Fruit fly (Drosophila melanogaster) whole organism, embryonic: Measurements from ENCODE around the gene Naa80.

ENCODE experiments used
- Abd-B ChIP-seq: fragments of 200-800 bp; sonication (Bioruptor generic); optimal IDR thresholded peaks from 2 replicates; lab custom pipeline; 2018; ENCODE audit warnings: missing biosample characterization, mild to moderate bottlenecking, missing genetic modification characterization, moderate library complexity
- Atf3 ChIP-seq: fragments of 200-800 bp; sonication (Bioruptor generic); optimal IDR thresholded peaks from 3 replicates; lab custom pipeline; 2016; ENCODE audit warnings: missing biosample characterization, missing genetic modification characterization
- C15 ChIP-seq: fragments of 200-800 bp; sonication (Bioruptor generic); IDR thresholded peaks from 3 replicates; pipeline ENCODE4 v1.3.6; 2022; ENCODE audit warnings: missing biosample characterization, missing genetic modification characterization
- CG1024 ChIP-seq: fragments of 200-800 bp; sonication (Bioruptor generic); IDR thresholded peaks from 2 replicates; pipeline ENCODE4 v1.3.6; 2022; ENCODE audit warnings: missing biosample characterization, missing genetic modification characterization
- CG11247 ChIP-seq: fragments of 200-800 bp; sonication (Bioruptor generic); IDR thresholded peaks from 2 replicates; pipeline ENCODE4 v1.3.6; 2022; ENCODE audit warnings: missing biosample characterization, missing genetic modification characterization
- CG11398 ChIP-seq: fragments of 200-800 bp; sonication (Bioruptor generic); optimal IDR thresholded peaks from 2 replicates; lab custom pipeline; 2016; ENCODE audit warnings: missing biosample characterization, missing genetic modification characterization
- CG11504 ChIP-seq: fragments of 200-800 bp; sonication (Bioruptor generic); optimal IDR thresholded peaks from 3 replicates; lab custom pipeline; 2019; ENCODE audit warnings: missing biosample characterization, mild to moderate bottlenecking, missing genetic modification characterization, moderate library complexity
- CG12391 ChIP-seq: fragments of 200-800 bp; sonication (Bioruptor generic); optimal IDR thresholded peaks from 3 replicates; lab custom pipeline; 2018; ENCODE audit warnings: missing biosample characterization, mild to moderate bottlenecking, missing genetic modification characterization, moderate library complexity
- CG13775 ChIP-seq: fragments of 200-800 bp; sonication (Bioruptor generic); optimal IDR thresholded peaks from 3 replicates; lab custom pipeline; 2017; ENCODE audit warnings: missing biosample characterization, mild to moderate bottlenecking, missing genetic modification characterization
- CG2116 ChIP-seq: fragments of 200-800 bp; sonication (Bioruptor generic); optimal IDR thresholded peaks from 3 replicates; lab custom pipeline; 2018; ENCODE audit warnings: missing biosample characterization, mild to moderate bottlenecking, missing genetic modification characterization
- CG2129 ChIP-seq: fragments of 200-800 bp; sonication (Bioruptor generic); IDR thresholded peaks from 2 replicates; pipeline ENCODE4 v1.3.6; 2022; ENCODE audit warnings: missing biosample characterization, missing genetic modification characterization; ENCODE audit not compliant: partially characterized antibody
- CG2199 ChIP-seq: fragments of 200-800 bp; sonication (Bioruptor generic); IDR thresholded peaks from 3 replicates; pipeline ENCODE4 v1.3.6; 2022; ENCODE audit warnings: missing biosample characterization, missing genetic modification characterization
- CG30431 ChIP-seq: fragments of 200-800 bp; sonication (Bioruptor generic); optimal IDR thresholded peaks from 2 replicates; lab custom pipeline; 2017; ENCODE audit warnings: missing biosample characterization, missing genetic modification characterization
- CG3065 ChIP-seq: fragments of 200-800 bp; sonication (Bioruptor generic); optimal IDR thresholded peaks from 2 replicates; lab custom pipeline; 2016; ENCODE audit warnings: missing biosample characterization, missing genetic modification characterization
- CG34224 ChIP-seq: fragments of 200-800 bp; sonication (Bioruptor generic); IDR thresholded peaks from 3 replicates; pipeline ENCODE4 v1.3.6; 2022; ENCODE audit warnings: missing biosample characterization, missing genetic modification characterization; ENCODE audit not compliant: partially characterized antibody
- CG6654 ChIP-seq: fragments of 200-800 bp; sonication (Bioruptor generic); optimal IDR thresholded peaks from 2 replicates; lab custom pipeline; 2017; ENCODE audit warnings: missing biosample characterization, mild to moderate bottlenecking, missing genetic modification characterization
- CG6791 ChIP-seq: fragments of 200-800 bp; sonication (Bioruptor generic); IDR thresholded peaks from 3 replicates; pipeline ENCODE4 v1.3.6; 2022; ENCODE audit warnings: missing biosample characterization, missing genetic modification characterization; ENCODE audit not compliant: partially characterized antibody
- CG6813 ChIP-seq: fragments of 200-800 bp; sonication (Bioruptor generic); optimal IDR thresholded peaks from 2 replicates; lab custom pipeline; 2017; ENCODE audit warnings: missing biosample characterization, missing genetic modification characterization, mild to moderate bottlenecking, moderate library complexity, missing genetic modification reagents
- CG9437 ChIP-seq: fragments of 200-800 bp; sonication (Bioruptor generic); optimal IDR thresholded peaks from 2 replicates; lab custom pipeline; 2018; ENCODE audit warnings: missing biosample characterization, mild to moderate bottlenecking, missing genetic modification characterization
- Chrac-16 ChIP-seq: fragments of 200-800 bp; sonication (Bioruptor generic); optimal IDR thresholded peaks from 3 replicates; lab custom pipeline; 2016; ENCODE audit warnings: missing biosample characterization, missing genetic modification characterization
- Dek ChIP-seq: fragments of 200-800 bp; sonication (Bioruptor generic); optimal IDR thresholded peaks from 3 replicates; lab custom pipeline; 2019; ENCODE audit warnings: missing biosample characterization, mild to moderate bottlenecking, missing genetic modification characterization, moderate library complexity
- Drgx ChIP-seq: fragments of 200-800 bp; sonication (Bioruptor generic); IDR thresholded peaks from 2 replicates; pipeline ENCODE4 v1.3.6; 2022; ENCODE audit warnings: missing biosample characterization, missing genetic modification characterization
- E2f1 ChIP-seq: fragments of 200-800 bp; sonication (Bioruptor generic); IDR thresholded peaks from 2 replicates; pipeline ENCODE4 v1.3.6; 2022; ENCODE audit warnings: missing biosample characterization, missing genetic modification characterization
- Ets97D ChIP-seq: fragments of 200-800 bp; sonication (Bioruptor generic); optimal IDR thresholded peaks from 3 replicates; lab custom pipeline; 2016; ENCODE audit warnings: missing biosample characterization, missing genetic modification characterization
- GATAe ChIP-seq: fragments of 200-800 bp; sonication (Bioruptor generic); conservative IDR thresholded peaks from 2 replicates; pipeline ENCODE4 v1.3.6; 2022; ENCODE audit warnings: missing biosample characterization, missing genetic modification characterization
- HHEX ChIP-seq: fragments of 200-800 bp; sonication (Bioruptor generic); optimal IDR thresholded peaks from 3 replicates; lab custom pipeline; 2017; ENCODE audit warnings: missing biosample characterization, mild to moderate bottlenecking, missing genetic modification characterization, missing genetic modification reagents
- Hey ChIP-seq: fragments of 200-800 bp; sonication (Bioruptor generic); optimal IDR thresholded peaks from 3 replicates; lab custom pipeline; 2018; ENCODE audit warnings: missing biosample characterization, mild to moderate bottlenecking, missing genetic modification characterization
- Hmr ChIP-seq: fragments of 200-800 bp; sonication (Bioruptor generic); optimal IDR thresholded peaks from 3 replicates; lab custom pipeline; 2017; ENCODE audit warnings: mild to moderate bottlenecking, missing biosample characterization, missing genetic modification reagents, missing genetic modification characterization
- Hmx ChIP-seq: fragments of 200-800 bp; sonication (Bioruptor generic); optimal IDR thresholded peaks from 2 replicates; lab custom pipeline; 2016; ENCODE audit warnings: missing biosample characterization, missing genetic modification characterization
- Lpt ChIP-seq: fragments of >200 bp; optimal IDR thresholded peaks from 2 replicates; lab custom pipeline; 2018; ENCODE audit warnings: missing biosample characterization, missing genetic modification characterization
- Mad ChIP-seq: fragments of 200-800 bp; sonication (Bioruptor generic); optimal IDR thresholded peaks from 2 replicates; lab custom pipeline; 2016; ENCODE audit warnings: missing biosample characterization, missing genetic modification characterization
- Meics ChIP-seq: fragments of 200-800 bp; sonication (Bioruptor generic); optimal IDR thresholded peaks from 2 replicates; lab custom pipeline; 2017; ENCODE audit warnings: missing biosample characterization, mild to moderate bottlenecking, missing genetic modification characterization
- NK7.1 ChIP-seq: fragments of 200-800 bp; sonication (Bioruptor generic); optimal IDR thresholded peaks from 3 replicates; lab custom pipeline; 2016; ENCODE audit warnings: missing biosample characterization, missing genetic modification characterization
- Pdp1 ChIP-seq, 2 experiments: fragments of 200-800 bp; sonication (Bioruptor generic); optimal IDR thresholded peaks; 3 replicates each; lab custom pipeline; 2016; ENCODE audit warnings: missing biosample characterization in 2 of 2, missing genetic modification characterization in 2 of 2, mild to moderate bottlenecking in 1 of 2, moderate library complexity in 1 of 2
- Poxn ChIP-seq: fragments of 200-800 bp; sonication (Bioruptor generic); IDR thresholded peaks from 2 replicates; pipeline ENCODE4 v1.3.6; 2022; ENCODE audit warnings: missing biosample characterization, missing genetic modification characterization
- ab ChIP-seq: fragments of 200-800 bp; sonication (Bioruptor generic); optimal IDR thresholded peaks from 2 replicates; lab custom pipeline; 2016; ENCODE audit warnings: missing biosample characterization, missing genetic modification characterization
- aop ChIP-seq: fragments of 200-800 bp; sonication (Bioruptor generic); IDR thresholded peaks from 2 replicates; pipeline ENCODE4 v1.3.6; 2022; ENCODE audit warnings: missing biosample characterization, missing genetic modification characterization
- ara ChIP-seq: fragments of 200-800 bp; sonication (Bioruptor generic); IDR thresholded peaks from 2 replicates; pipeline ENCODE4 v1.3.6; 2022; ENCODE audit warnings: missing biosample characterization, missing genetic modification characterization
- ash1 ChIP-seq: fragments of 200-800 bp; sonication (Bioruptor generic); optimal IDR thresholded peaks from 2 replicates; lab custom pipeline; 2018; ENCODE audit warnings: missing biosample characterization, mild to moderate bottlenecking, missing genetic modification characterization
- crc ChIP-seq: fragments of 200-800 bp; sonication (Bioruptor generic); optimal IDR thresholded peaks from 2 replicates; lab custom pipeline; 2016; ENCODE audit warnings: missing biosample characterization, missing genetic modification characterization
- esg ChIP-seq: fragments of 200-800 bp; sonication (Bioruptor generic); conservative IDR thresholded peaks from 2 replicates; pipeline ENCODE4 v1.3.6; 2022; ENCODE audit warnings: missing biosample characterization, missing genetic modification characterization
- gt ChIP-seq: fragments of 200-800 bp; sonication (Bioruptor generic); IDR thresholded peaks from 2 replicates; pipeline ENCODE4 v1.3.6; 2022; ENCODE audit warnings: missing biosample characterization, missing genetic modification characterization
- jing ChIP-seq: fragments of 200-800 bp; sonication (Bioruptor generic); optimal IDR thresholded peaks from 2 replicates; lab custom pipeline; 2018; ENCODE audit warnings: missing biosample characterization, mild to moderate bottlenecking, missing genetic modification characterization
- lab ChIP-seq: fragments of 200-800 bp; sonication (Bioruptor generic); optimal IDR thresholded peaks from 3 replicates; lab custom pipeline; 2017; ENCODE audit warnings: missing biosample characterization, missing genetic modification characterization, mild to moderate bottlenecking, moderate library complexity, missing genetic modification reagents
- lmd ChIP-seq: fragments of 200-800 bp; sonication (Bioruptor generic); IDR thresholded peaks from 2 replicates; pipeline ENCODE4 v1.3.6; 2022; ENCODE audit warnings: missing biosample characterization, missing genetic modification characterization
- sens ChIP-seq: fragments of 200-800 bp; sonication (Bioruptor generic); peaks from one replicate; lab custom pipeline; 2016; ENCODE audit warnings: missing biosample characterization, missing genetic modification characterization
- trem ChIP-seq: fragments of 200-800 bp; optimal IDR thresholded peaks from 3 replicates; lab custom pipeline; 2019; ENCODE audit warnings: missing biosample characterization, mild to moderate bottlenecking, missing genetic modification characterization, moderate library complexity
- zfh1 ChIP-seq: fragments of 200-800 bp; sonication (Bioruptor generic); IDR thresholded peaks from 3 replicates; pipeline ENCODE4 v1.3.6; 2022; ENCODE audit warnings: missing biosample characterization, missing genetic modification characterization

Naa80 gene

dm6 chr3R:9767620-9768592, at the start of gene Naa80 (continued):
- TF ChIP-seq CG6654 (GFP tag; lab: Kevin White, UChicago) (no peak), CG6791 (GFP tag; lab: Robert Waterston, UW) (peak; percentile 61; the same call in 1 of the 3 replicates), aop (GFP tag; lab: Robert Waterston, UW) (no peak), gt (GFP tag; lab: Robert Waterston, UW) (no peak), CG11247 (peak; percentile 79), Atf3 (GFP tag; lab: Kevin White, UChicago) (peak; percentile 45), Poxn (GFP tag; lab: Robert Waterston, UW) (no peak), jing (GFP tag; lab: Kevin White, UChicago) (no peak), Abd-B (GFP tag; lab: Kevin White, UChicago) (peak; percentile 15), Hmr (peak; percentile 83), zfh1 (peak; percentile 64), CG6813 (GFP tag; lab: Kevin White, UChicago) (no peak), CG12391 (tag; lab: Kevin White, UChicago) (peak; percentile 38), sens (GFP tag; lab: Kevin White, UChicago) (peak; percentile 85), Lpt (no peak), lmd (GFP tag; lab: Robert Waterston, UW) (peak; percentile 55; the same call in 1 of the 2 replicates), Ets97D (GFP tag; lab: Kevin White, UChicago) (peak; percentile 87), lab (peak; percentile 83), GATAe (no peak), CG2129 (GFP tag; lab: Robert Waterston, UW) (no peak), CG3065 (GFP tag; lab: Kevin White, UChicago) (peak; percentile 36), Dek (tag; lab: Kevin White, UChicago) (peak; percentile 34), CG30431 (GFP tag; lab: Kevin White, UChicago) (no peak), CG11504 (tag; lab: Kevin White, UChicago) (no peak), CG11398 (GFP tag; lab: Kevin White, UChicago) (peak; percentile 58), Hmx (GFP tag; lab: Kevin White, UChicago) (no peak), C15 (GFP tag; lab: Robert Waterston, UW) (no peak), ara (peak; percentile 43; the same call in 1 of the 2 replicates), Mad (GFP tag; lab: Kevin White, UChicago) (peak; percentile 69), esg (GFP tag; lab: Robert Waterston, UW) (no peak), CG2116 (GFP tag; lab: Kevin White, UChicago) (peak; percentile 81), CG9437 (GFP tag; lab: Kevin White, UChicago) (no peak), ash1 (GFP tag; lab: Kevin White, UChicago) (peak; percentile 25), crc (GFP tag; lab: Kevin White, UChicago) (peak; percentile 22), ab (GFP tag; lab: Kevin White, UChicago) (no peak), CG34224 (GFP tag; lab: Robert Waterston, UW) (peak; percentile 53; the same call in 2 of the 3 replicates), Drgx (GFP tag; lab: Robert Waterston, UW) (peak; percentile 11; the same call in 1 of the 2 replicates), NK7.1 (GFP tag; lab: Kevin White, UChicago) (peak; percentile 31), CG2199 (peak; percentile 15; the same call in 1 of the 3 replicates), Hey (tag; lab: Kevin White, UChicago) (peak; percentile 14), CG13775 (GFP tag; lab: Kevin White, UChicago) (peak; percentile 9), HHEX (GFP tag; lab: Kevin White, UChicago) (peak; percentile 66), trem (tag; lab: Kevin White, UChicago) (peak; percentile 88), Meics (GFP tag; lab: Kevin White, UChicago) (peak; percentile 57), E2f1 (GFP tag; lab: Robert Waterston, UW) (peak; percentile 58; the same call in 1 of the 2 replicates), CG1024 (GFP tag; lab: Robert Waterston, UW) (peak; percentile 48; the same call in 1 of the 2 replicates), Chrac-16 (peak; percentile 72), Pdp1 (GFP tag; optimal IDR thresholded peaks at IDR 0.05; lab: Kevin White, UChicago) (peak; percentile 54 to 73)
